Worm (Caenorhabditis elegans): ENCODE results near the gene Y57G11C.30.
"Not testable (repeated sequence)": the region's sequence is repeated elsewhere in the genome, so short reads cannot be mapped to it uniquely, and the experiment has no call there.

Y57G11C.30 gene

DNA sequence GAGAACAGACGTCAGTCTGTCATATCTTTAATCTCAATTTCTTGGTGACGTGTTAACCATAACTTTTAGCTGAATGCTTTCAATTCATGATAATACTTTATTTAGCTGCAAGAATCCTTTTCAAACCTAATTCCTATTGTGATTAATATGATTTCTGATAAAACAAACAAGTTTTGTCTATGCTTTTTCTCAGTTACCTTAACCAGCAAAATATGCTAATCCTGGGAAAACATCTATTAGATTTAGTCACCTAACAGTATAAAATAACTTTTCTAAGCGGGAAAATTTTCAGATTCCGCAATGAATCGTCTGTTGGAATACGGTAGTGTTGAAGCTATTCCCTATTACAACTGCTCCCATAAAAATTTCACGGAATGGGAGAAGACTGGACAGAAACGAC, at the start of gene Y57G11C.30:
TSS of gene Y57G11C.30 (plus strand) at position 301 of the 400 bp plus-strand sequence.
- TF ChIP-seq unc-62 (GFP tag; optimal IDR thresholded peaks at IDR 0.05) = not testable (repeated sequence)

ce11 chrIV:14890914-14891313, 47.8 kb upstream of the Y57G11C.30 start:
- no peak for TF ChIP-seq unc-62 (GFP tag; optimal IDR thresholded peaks at IDR 0.05)

DNA sequence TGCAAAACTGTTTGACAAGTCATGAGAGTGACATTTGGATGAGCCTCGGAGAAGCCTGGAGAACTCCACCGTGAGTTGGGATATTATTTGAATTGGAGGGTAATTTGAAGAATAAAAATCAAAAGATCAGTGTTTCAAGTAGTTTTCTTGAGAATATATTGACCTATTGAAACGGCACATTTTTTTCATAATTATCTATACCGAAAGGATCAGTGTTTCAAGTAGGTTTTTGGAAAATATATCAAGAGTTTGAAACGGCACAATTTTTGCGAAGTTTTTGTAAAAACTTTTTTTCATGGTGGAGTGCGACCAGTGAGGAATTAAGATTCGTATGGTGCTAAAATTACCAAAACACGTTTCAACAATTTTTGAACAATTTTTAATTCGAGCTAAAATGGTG, 46.7 kb upstream of the Y57G11C.30 start:
- no peak for TF ChIP-seq unc-62 (GFP tag; optimal IDR thresholded peaks at IDR 0.05)

DNA sequence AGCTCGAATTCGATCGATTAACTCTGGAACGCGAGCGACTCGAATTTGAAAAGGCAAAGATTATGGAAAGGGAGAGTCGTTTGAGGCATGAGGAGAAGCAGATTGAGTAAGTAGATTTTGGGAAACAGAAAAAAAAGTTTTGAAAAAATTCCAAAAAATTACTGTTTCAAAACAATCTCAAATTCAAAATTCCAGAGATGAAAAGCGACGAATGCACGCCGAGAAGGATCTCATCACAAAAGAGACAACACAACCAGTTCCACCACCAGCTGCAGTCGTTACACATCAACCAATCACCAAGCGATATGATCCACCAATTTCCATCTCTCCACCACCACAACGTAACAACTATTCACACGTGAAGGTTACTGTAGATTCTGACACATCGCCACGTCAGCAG, 44.4 kb upstream of the Y57G11C.30 start:
- TF ChIP-seq unc-62 (GFP tag; optimal IDR thresholded peaks at IDR 0.05) = no peak

ce11 chrIV:14903188-14903587, 35.5 kb upstream of the Y57G11C.30 start:
- TF ChIP-seq unc-62 (GFP tag; optimal IDR thresholded peaks at IDR 0.05) = no peak

- no peak for TF ChIP-seq unc-62 (GFP tag; optimal IDR thresholded peaks at IDR 0.05)
Measured at ce11 chrIV:14909589-14909988, 29.1 kb upstream of the Y57G11C.30 start, which contains the start of gene pnc-2. pnc-2 (minus strand) TSS chrIV:14909689.

DNA sequence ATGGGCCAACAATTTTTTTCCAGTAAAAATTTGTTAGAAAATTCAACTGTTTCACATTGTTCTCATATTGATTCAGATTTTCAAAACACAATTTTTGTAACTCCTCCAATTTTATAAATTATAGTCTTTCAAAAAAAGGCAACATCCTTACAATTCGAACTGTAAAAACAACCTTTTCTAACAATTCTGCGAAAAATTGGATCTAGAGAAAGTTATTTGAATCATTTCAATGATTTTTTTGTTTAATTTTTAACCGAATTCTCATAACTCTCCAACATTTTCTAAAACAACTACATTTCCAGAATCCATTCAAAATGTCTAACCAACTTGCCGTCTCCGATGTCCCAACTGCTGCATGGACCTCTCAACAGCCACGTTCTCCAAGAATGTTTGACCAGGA, 19.4 kb upstream of the Y57G11C.30 start, which contains the start of gene ccch-5:
TSS of gene ccch-5 (plus strand) at position 301 of the 400 bp plus-strand sequence.
- no peak for TF ChIP-seq unc-62 (GFP tag; optimal IDR thresholded peaks at IDR 0.05)

- no peak for TF ChIP-seq unc-62 (GFP tag; optimal IDR thresholded peaks at IDR 0.05)
Measured at ce11 chrIV:14929421-14929820, 9.3 kb upstream of the Y57G11C.30 start, which contains the start of gene Y57G11C.28. Y57G11C.28 (plus strand) TSS chrIV:14929721.

- TF ChIP-seq unc-62 (GFP tag; optimal IDR thresholded peaks at IDR 0.05) = no peak
Measured at ce11 chrIV:14932640-14933039, 6.1 kb upstream of the Y57G11C.30 start, which contains the start of gene Y57G11C.1131. Y57G11C.1131 (plus strand) TSS chrIV:14932972.

DNA sequence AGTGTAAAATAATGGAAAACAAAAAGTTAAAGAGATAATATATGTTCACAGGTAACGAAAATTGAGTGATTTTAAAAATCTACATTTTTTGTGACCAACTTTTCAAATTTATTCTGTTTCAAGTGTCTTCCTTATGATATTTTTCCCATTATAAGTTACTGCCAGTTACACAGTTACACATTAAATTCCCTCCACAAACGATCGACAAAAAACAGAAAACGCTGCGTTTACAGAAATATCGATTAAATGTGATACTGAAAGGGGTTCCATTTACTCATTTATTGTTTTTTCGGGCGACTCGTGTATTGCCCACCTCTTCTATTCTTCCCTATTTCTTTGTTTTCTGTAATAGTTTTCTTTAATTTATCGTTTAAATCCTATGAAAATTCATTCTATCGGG, 1.7 kb upstream of the Y57G11C.30 start, which contains the start of gene Y57G11C.1144:
TSS of gene Y57G11C.1144 (plus strand) at position 301 of the 400 bp plus-strand sequence.
- TF ChIP-seq unc-62 (GFP tag; optimal IDR thresholded peaks at IDR 0.05) = no peak

- no peak for TF ChIP-seq unc-62 (GFP tag; optimal IDR thresholded peaks at IDR 0.05)
Measured at ce11 chrIV:14944234-14944633, 5.5 kb downstream of the Y57G11C.30 start, which contains the start of gene Y57G11C.48. Y57G11C.48 (minus strand) TSS chrIV:14944334.

ce11 chrIV:14949048-14949447, 10.4 kb downstream of the Y57G11C.30 start:
- no peak for TF ChIP-seq unc-62 (GFP tag; optimal IDR thresholded peaks at IDR 0.05)

- no peak for TF ChIP-seq unc-62 (GFP tag; optimal IDR thresholded peaks at IDR 0.05)
Measured at ce11 chrIV:14950468-14950867, 11.8 kb downstream of the Y57G11C.30 start, which contains the start of gene Y41E3.22. Y41E3.22 (plus strand) TSS chrIV:14950710.

DNA sequence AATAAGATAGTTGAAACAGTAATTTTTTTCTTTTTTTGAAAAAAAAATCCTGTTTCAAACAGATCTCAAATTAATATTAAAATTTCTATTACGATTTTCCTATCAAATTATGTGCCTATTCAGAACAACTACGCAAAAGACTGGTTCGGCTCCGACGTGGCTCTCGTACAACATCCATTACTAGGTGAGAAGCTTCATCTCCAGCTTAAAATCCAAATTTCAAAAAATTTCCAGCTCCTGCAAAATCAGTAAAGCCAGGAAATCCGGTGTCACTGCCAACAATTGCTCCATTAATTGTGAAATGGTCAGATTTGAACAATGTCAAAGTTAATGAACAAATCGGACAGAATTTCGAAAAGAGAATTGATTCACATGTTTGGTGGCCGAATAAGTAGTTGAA, 15.1 kb downstream of the Y57G11C.30 start:
- TF ChIP-seq unc-62 (GFP tag; optimal IDR thresholded peaks at IDR 0.05) = no peak

- no peak for TF ChIP-seq unc-62 (GFP tag; optimal IDR thresholded peaks at IDR 0.05)
Measured at ce11 chrIV:14954842-14955241, 16.1 kb downstream of the Y57G11C.30 start.

ce11 chrIV:14956693-14957281, 18.1 kb downstream of the Y57G11C.30 start:
- no peak for TF ChIP-seq unc-62 (GFP tag; optimal IDR thresholded peaks at IDR 0.05)

DNA sequence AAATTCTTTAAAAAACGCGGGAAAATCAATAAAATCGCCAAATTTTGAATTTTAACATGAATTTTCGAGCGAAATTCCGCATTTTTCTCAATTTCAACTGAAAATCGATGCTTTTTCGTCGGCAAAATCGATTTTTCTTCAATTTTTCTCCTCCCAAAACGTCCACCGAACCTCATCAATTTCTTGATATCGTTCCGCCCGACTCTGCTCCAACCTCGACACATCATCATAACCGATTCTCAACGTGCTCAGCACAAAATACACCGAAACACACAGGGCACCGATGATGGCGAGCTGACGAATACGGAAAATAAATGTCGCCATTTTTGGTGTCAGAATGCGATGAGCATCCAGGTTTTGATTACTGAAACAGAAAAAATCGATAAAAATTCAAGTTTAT, 19.9 kb downstream of the Y57G11C.30 start, which contains the start of gene Y41E3.1:
TSS of gene Y41E3.1 (minus strand) at position 324 of the 400 bp plus-strand sequence.
- no peak for TF ChIP-seq unc-62 (GFP tag; optimal IDR thresholded peaks at IDR 0.05)

Measured in whole organism, dauer.